Worm (Caenorhabditis elegans) whole organism, L1 larva: Measurements from ENCODE around the gene islo-1.

Source experiments
- fkh-10 ChIP-seq: sonication (generic microtip); optimal IDR thresholded peaks from 2 replicates; lab custom pipeline; 2017; ENCODE audit warnings: missing biosample characterization, missing genetic modification reagents, missing genetic modification characterization
- fos-1 ChIP-seq: fragments of 150-350 bp; optimal IDR thresholded peaks from 2 replicates; lab custom pipeline; 2014; ENCODE audit warnings: missing biosample characterization, missing genetic modification characterization
- lin-39 ChIP-seq: fragments of 150-350 bp; optimal IDR thresholded peaks from 2 replicates; lab custom pipeline; 2014; ENCODE audit warnings: missing biosample characterization, missing genetic modification reagents, missing genetic modification characterization
- mdl-1 ChIP-seq, 2 experiments: fragments of 150-350 bp; optimal IDR thresholded peaks; 2 replicates each; lab custom pipeline; 2014 to 2017; ENCODE audit warnings: missing biosample characterization in 2 of 2, missing genetic modification characterization in 2 of 2, inconsistent platforms in 1 of 2
- nhr-28 ChIP-seq: fragments of 150-350 bp; optimal IDR thresholded peaks from 2 replicates; lab custom pipeline; 2014; ENCODE audit warnings: missing biosample characterization, missing genetic modification characterization
- pqm-1 ChIP-seq: sonication (generic microtip); optimal IDR thresholded peaks from 3 replicates; lab custom pipeline; 2017; ENCODE audit warnings: missing biosample characterization, missing genetic modification characterization
- sptf-1 ChIP-seq: fragments of 150-350 bp; optimal IDR thresholded peaks from 2 replicates; lab custom pipeline; 2014; ENCODE audit warnings: missing biosample characterization, missing genetic modification characterization

ce11 chrIV:8152145-8152544 is 16.0 kb downstream of the islo-1 start, which contains the start of gene faah-2:
- TF ChIP-seq sptf-1 (no peak), pqm-1 (no peak), fos-1 (tag; lab: Kevin White, UChicago) (no peak), nhr-28 (tag; lab: Kevin White, UChicago) (no peak), fkh-10 (no peak), mdl-1 (tag; optimal IDR thresholded peaks at IDR 0.05; lab: Kevin White, UChicago) (no peak), lin-39 (tag; lab: Kevin White, UChicago) (no peak)
